Fruit fly (Drosophila melanogaster) whole organism, embryonic: Measurements from ENCODE around the gene Acat2.

Experiments used
- Atf-2 ChIP-seq: fragments of 200-800 bp; sonication (Bioruptor generic); optimal IDR thresholded peaks from 2 replicates; lab custom pipeline; 2016; ENCODE audit warnings: missing biosample characterization, missing genetic modification characterization
- B-H1 ChIP-seq: fragments of 200-800 bp; sonication (Bioruptor generic); IDR thresholded peaks from 3 replicates; pipeline ENCODE4 v1.3.6; 2022; ENCODE audit warnings: missing biosample characterization, missing genetic modification characterization
- CG10209 ChIP-seq: fragments of 200-800 bp; sonication (Bioruptor generic); optimal IDR thresholded peaks from 3 replicates; lab custom pipeline; 2017; ENCODE audit warnings: missing biosample characterization, mild to moderate bottlenecking, missing genetic modification characterization, missing genetic modification reagents
- CG10366 ChIP-seq: fragments of 200-800 bp; sonication (Bioruptor generic); IDR thresholded peaks from 2 replicates; pipeline ENCODE4 v1.3.6; 2022; ENCODE audit warnings: missing biosample characterization, missing genetic modification characterization
- CG12659 ChIP-seq: fragments of 200-800 bp; sonication (Bioruptor generic); optimal IDR thresholded peaks from 3 replicates; lab custom pipeline; 2017; ENCODE audit warnings: mild to moderate bottlenecking, missing biosample characterization, missing genetic modification reagents, missing genetic modification characterization
- CG14050 ChIP-seq: fragments of 200-800 bp; sonication (Bioruptor generic); IDR thresholded peaks from 3 replicates; pipeline ENCODE4 v1.3.6; 2022; ENCODE audit warnings: missing biosample characterization, missing genetic modification characterization
- CG14710 ChIP-seq: fragments of 200-800 bp; sonication (Bioruptor generic); optimal IDR thresholded peaks from 3 replicates; lab custom pipeline; 2019; ENCODE audit warnings: missing biosample characterization, mild to moderate bottlenecking, missing genetic modification characterization, moderate library complexity
- CG14860 ChIP-seq: fragments of 200-800 bp; sonication (Bioruptor generic); IDR thresholded peaks from 3 replicates; pipeline ENCODE4 v1.3.6; 2022; ENCODE audit warnings: missing biosample characterization, missing genetic modification characterization; ENCODE audit not compliant: partially characterized antibody
- CG15514 ChIP-seq: fragments of 200-800 bp; sonication (Bioruptor generic); optimal IDR thresholded peaks from 3 replicates; lab custom pipeline; 2017; ENCODE audit warnings: missing biosample characterization, missing genetic modification characterization, mild to moderate bottlenecking, moderate library complexity, missing genetic modification reagents
- CG17829 ChIP-seq: fragments of 200-800 bp; optimal IDR thresholded peaks from 2 replicates; lab custom pipeline; 2019; ENCODE audit warnings: missing biosample characterization, mild to moderate bottlenecking, missing genetic modification characterization, moderate library complexity
- CG17912 ChIP-seq: fragments of 200-800 bp; sonication (Bioruptor generic); optimal IDR thresholded peaks from 2 replicates; lab custom pipeline; 2018; ENCODE audit warnings: missing biosample characterization, mild to moderate bottlenecking, missing genetic modification characterization
- CG3065 ChIP-seq: fragments of 200-800 bp; sonication (Bioruptor generic); optimal IDR thresholded peaks from 2 replicates; lab custom pipeline; 2016; ENCODE audit warnings: missing biosample characterization, missing genetic modification characterization
- CG3163 ChIP-seq: fragments of 200-800 bp; sonication (Bioruptor generic); optimal IDR thresholded peaks from 3 replicates; lab custom pipeline; 2016; ENCODE audit warnings: missing biosample characterization, missing genetic modification characterization
- CG34376 ChIP-seq: fragments of 200-800 bp; sonication (Bioruptor generic); optimal IDR thresholded peaks from 2 replicates; lab custom pipeline; 2018; ENCODE audit warnings: missing biosample characterization, mild to moderate bottlenecking, missing genetic modification characterization
- CG3995 ChIP-seq: fragments of 200-800 bp; sonication (Bioruptor generic); optimal IDR thresholded peaks from 3 replicates; lab custom pipeline; 2016; ENCODE audit warnings: missing biosample characterization, missing genetic modification characterization
- CG42726 ChIP-seq: fragments of 200-800 bp; sonication (Bioruptor generic); IDR thresholded peaks from 2 replicates; pipeline ENCODE4 v1.3.6; 2022; ENCODE audit warnings: missing biosample characterization, missing genetic modification characterization; ENCODE audit not compliant: partially characterized antibody
- CG4707 ChIP-seq: fragments of 200-800 bp; sonication (Bioruptor generic); optimal IDR thresholded peaks from 2 replicates; lab custom pipeline; 2018; ENCODE audit warnings: missing biosample characterization, mild to moderate bottlenecking, missing genetic modification characterization, moderate library complexity
- CG5245 ChIP-seq: fragments of 200-800 bp; sonication (Bioruptor generic); optimal IDR thresholded peaks from 3 replicates; lab custom pipeline; 2016; ENCODE audit warnings: missing biosample characterization, missing genetic modification characterization
- CG7357 ChIP-seq: fragments of 200-800 bp; sonication (Bioruptor generic); IDR thresholded peaks from 3 replicates; pipeline ENCODE4 v1.3.6; 2022; ENCODE audit warnings: missing biosample characterization, missing genetic modification characterization
- CG8290 ChIP-seq, 3 experiments: fragments of 200-800 bp; sonication (Bioruptor generic); optimal IDR thresholded peaks; 2 replicates each; lab custom pipeline; 2016 to 2019; ENCODE audit warnings: missing biosample characterization in 3 of 3, missing genetic modification characterization in 3 of 3, mild to moderate bottlenecking in 2 of 3, moderate library complexity in 1 of 3
- Doc3 ChIP-seq: fragments of 200-800 bp; sonication (Bioruptor generic); IDR thresholded peaks from 3 replicates; pipeline ENCODE4 v1.3.6; 2022; ENCODE audit warnings: missing biosample characterization, missing genetic modification characterization; ENCODE audit not compliant: partially characterized antibody
- Dref ChIP-seq: fragments of 200-800 bp; sonication (Bioruptor generic); IDR thresholded peaks from 2 replicates; pipeline ENCODE4 v1.3.6; 2022; ENCODE audit warnings: missing biosample characterization, missing genetic modification characterization
- HLH3B ChIP-seq: fragments of 200-800 bp; sonication (Bioruptor generic); IDR thresholded peaks from 2 replicates; pipeline ENCODE4 v1.3.6; 2022; ENCODE audit warnings: missing biosample characterization, missing genetic modification characterization
- Hand ChIP-seq: fragments of 200-800 bp; sonication (Bioruptor generic); optimal IDR thresholded peaks from 2 replicates; lab custom pipeline; 2017; ENCODE audit warnings: mild to moderate bottlenecking, missing biosample characterization, missing genetic modification reagents, missing genetic modification characterization
- Lhr ChIP-seq: fragments of 200-800 bp; sonication (Bioruptor generic); optimal IDR thresholded peaks from 3 replicates; lab custom pipeline; 2017; ENCODE audit warnings: mild to moderate bottlenecking, missing biosample characterization, missing genetic modification reagents, missing genetic modification characterization
- Max ChIP-seq: fragments of 200-800 bp; sonication (Bioruptor generic); optimal IDR thresholded peaks from 2 replicates; lab custom pipeline; 2016; ENCODE audit warnings: missing biosample characterization, mild to moderate bottlenecking, missing genetic modification characterization
- Pdp1 ChIP-seq, 2 experiments: fragments of 200-800 bp; sonication (Bioruptor generic); optimal IDR thresholded peaks; 3 replicates each; lab custom pipeline; 2016; ENCODE audit warnings: missing biosample characterization in 2 of 2, missing genetic modification characterization in 2 of 2, mild to moderate bottlenecking in 1 of 2, moderate library complexity in 1 of 2
- Ptx1 ChIP-seq: fragments of 200-800 bp; sonication (Bioruptor generic); IDR thresholded peaks from 2 replicates; pipeline ENCODE4 v1.3.6; 2022; ENCODE audit warnings: missing biosample characterization, missing genetic modification characterization
- Tbp ChIP-seq: fragments of >200 bp; optimal IDR thresholded peaks from 2 replicates; lab custom pipeline; 2018; ENCODE audit warnings: missing biosample characterization, missing genetic modification characterization
- Xbp1 ChIP-seq: fragments of 200-800 bp; sonication (Bioruptor generic); optimal IDR thresholded peaks from 3 replicates; lab custom pipeline; 2016; ENCODE audit warnings: missing biosample characterization, mild to moderate bottlenecking, missing genetic modification characterization
- YL-1 ChIP-seq: fragments of 200-800 bp; sonication (Bioruptor generic); optimal IDR thresholded peaks from 3 replicates; lab custom pipeline; 2017; ENCODE audit warnings: missing biosample characterization, mild to moderate bottlenecking, missing genetic modification characterization
- amos ChIP-seq: fragments of 200-800 bp; sonication (Bioruptor generic); IDR thresholded peaks from 2 replicates; pipeline ENCODE4 v1.3.6; 2022; ENCODE audit warnings: missing biosample characterization, missing genetic modification characterization; ENCODE audit not compliant: partially characterized antibody
- ato ChIP-seq: fragments of 200-800 bp; sonication (Bioruptor generic); IDR thresholded peaks from 2 replicates; pipeline ENCODE4 v1.3.6; 2022; ENCODE audit warnings: missing biosample characterization, missing genetic modification characterization; ENCODE audit not compliant: partially characterized antibody
- bab2 ChIP-seq: fragments of 200-800 bp; sonication (Bioruptor generic); optimal IDR thresholded peaks from 2 replicates; lab custom pipeline; 2016; ENCODE audit warnings: missing biosample characterization, missing genetic modification characterization
- ci ChIP-seq: fragments of 200-800 bp; sonication (Bioruptor generic); IDR thresholded peaks from 3 replicates; pipeline ENCODE4 v1.3.6; 2022; ENCODE audit warnings: missing biosample characterization, missing genetic modification characterization
- fu2 ChIP-seq: fragments of 200-800 bp; sonication (Bioruptor generic); optimal IDR thresholded peaks from 2 replicates; lab custom pipeline; 2016; ENCODE audit warnings: missing biosample characterization, missing genetic modification characterization
- hbn ChIP-seq: fragments of 200-800 bp; sonication (Bioruptor generic); IDR thresholded peaks from 2 replicates; pipeline ENCODE4 v1.3.6; 2022; ENCODE audit warnings: missing biosample characterization, missing genetic modification characterization; ENCODE audit not compliant: partially characterized antibody
- mld ChIP-seq: fragments of 200-800 bp; sonication (Bioruptor generic); IDR thresholded peaks from 3 replicates; pipeline ENCODE4 v1.3.6; 2022; ENCODE audit warnings: missing biosample characterization, missing genetic modification characterization; ENCODE audit not compliant: partially characterized antibody
- nerfin-1 ChIP-seq: fragments of 200-800 bp; sonication (Bioruptor generic); optimal IDR thresholded peaks from 3 replicates; lab custom pipeline; 2019; ENCODE audit warnings: missing biosample characterization, mild to moderate bottlenecking, missing genetic modification characterization, moderate library complexity
- nmo ChIP-seq: fragments of 200-800 bp; sonication (Bioruptor generic); optimal IDR thresholded peaks from 2 replicates; lab custom pipeline; 2018; ENCODE audit warnings: missing biosample characterization, mild to moderate bottlenecking, missing genetic modification characterization, moderate library complexity
- pita ChIP-seq: fragments of 200-800 bp; sonication (Bioruptor generic); optimal IDR thresholded peaks from 2 replicates; lab custom pipeline; 2017; ENCODE audit warnings: missing biosample characterization, mild to moderate bottlenecking, missing genetic modification characterization
- row ChIP-seq: fragments of 200-800 bp; sonication (Bioruptor generic); IDR thresholded peaks from 3 replicates; pipeline ENCODE4 v1.3.6; 2022; ENCODE audit warnings: missing biosample characterization, missing genetic modification characterization
- sisA ChIP-seq: fragments of 200-800 bp; sonication (Bioruptor generic); IDR thresholded peaks from 2 replicates; pipeline ENCODE4 v1.3.6; 2022; ENCODE audit warnings: missing biosample characterization, missing genetic modification characterization
- slbo ChIP-seq: fragments of 200-800 bp; sonication (Bioruptor generic); IDR thresholded peaks from 2 replicates; pipeline ENCODE4 v1.3.6; 2022; ENCODE audit warnings: missing biosample characterization, missing genetic modification characterization
- slou ChIP-seq: fragments of 200-800 bp; sonication (Bioruptor generic); optimal IDR thresholded peaks from 3 replicates; lab custom pipeline; 2016; ENCODE audit warnings: missing biosample characterization, missing genetic modification characterization
- unc-4 ChIP-seq: fragments of 200-800 bp; sonication (Bioruptor generic); IDR thresholded peaks from 2 replicates; pipeline ENCODE4 v1.3.6; 2022; ENCODE audit warnings: missing biosample characterization, missing genetic modification characterization; ENCODE audit not compliant: partially characterized antibody
- vfl ChIP-seq: fragments of 200-800 bp; sonication (Bioruptor generic); optimal IDR thresholded peaks from 2 replicates; lab custom pipeline; 2016; ENCODE audit warnings: missing biosample characterization, missing genetic modification characterization
- vvl ChIP-seq: fragments of 200-800 bp; sonication (Bioruptor generic); IDR thresholded peaks from 2 replicates; pipeline ENCODE4 v1.3.6; 2022; ENCODE audit warnings: missing biosample characterization, missing genetic modification characterization
- zfh1 ChIP-seq: fragments of 200-800 bp; sonication (Bioruptor generic); IDR thresholded peaks from 3 replicates; pipeline ENCODE4 v1.3.6; 2022; ENCODE audit warnings: missing biosample characterization, missing genetic modification characterization

Acat2 gene

dm6 chr3L:1295693-1296092 is 7.1 kb upstream of the Acat2 start, which contains the start of gene Rabex-5 (continued):
- TF ChIP-seq CG42726 (GFP tag; lab: Robert Waterston, UW) = peak; percentile 87
- TF ChIP-seq Doc3 (GFP tag; lab: Robert Waterston, UW) = peak; percentile 67
- TF ChIP-seq mld (GFP tag; lab: Robert Waterston, UW) = peak; percentile 66; the same call in 2 of the 3 replicates
- TF ChIP-seq CG14860 (GFP tag; lab: Robert Waterston, UW) = peak; percentile 53; the same call in 2 of the 3 replicates
- no peak for TF ChIP-seq CG4707 (GFP tag; lab: Kevin White, UChicago)
- peak; percentile 55; the same call in 1 of the 3 replicates for TF ChIP-seq zfh1 (GFP tag; lab: Robert Waterston, UW)
- TF ChIP-seq row (GFP tag; lab: Robert Waterston, UW) = peak; percentile 88
- TF ChIP-seq slbo (GFP tag; lab: Robert Waterston, UW) = peak; percentile 71; the same call in 1 of the 2 replicates
- peak; percentile 65; the same call in 1 of the 2 replicates for TF ChIP-seq vvl (GFP tag; lab: Robert Waterston, UW)
- no peak for TF ChIP-seq Tbp (GFP tag; lab: Kevin White, UChicago)
- TF ChIP-seq CG10366 (GFP tag; lab: Robert Waterston, UW) = peak; percentile 22; the same call in 1 of the 2 replicates
- TF ChIP-seq CG17829 (tag; lab: Kevin White, UChicago) = peak; percentile 48
- no peak for TF ChIP-seq CG3163
- TF ChIP-seq CG14710 (tag; lab: Kevin White, UChicago) = peak; percentile 49
- TF ChIP-seq Max (GFP tag; lab: Kevin White, UChicago) = peak; percentile 49
- 0 out of 2 replicates have a peak, but pooled peaks have one; percentile 22 for TF ChIP-seq HLH3B (GFP tag; lab: Robert Waterston, UW)
- TF ChIP-seq nerfin-1 (tag; lab: Kevin White, UChicago) = peak; percentile 52
- TF ChIP-seq Hand (GFP tag; lab: Kevin White, UChicago) = no peak
- TF ChIP-seq YL-1 (GFP tag; lab: Kevin White, UChicago) = peak; percentile 62
- TF ChIP-seq vfl (GFP tag; lab: Kevin White, UChicago) = peak; percentile 7
- peak; percentile 21; the same call in 1 of the 2 replicates for TF ChIP-seq Ptx1 (GFP tag; lab: Robert Waterston, UW)
- TF ChIP-seq Xbp1 = peak; percentile 62
- TF ChIP-seq CG3995 (GFP tag; lab: Kevin White, UChicago) = peak; percentile 61
- TF ChIP-seq CG8290 (GFP tag; optimal IDR thresholded peaks at IDR 0.05; lab: Kevin White, UChicago) = no peak
- TF ChIP-seq CG8290 (tag; optimal IDR thresholded peaks at IDR 0.05; lab: Kevin White, UChicago) = peak in 1 of 2 experiments; percentile 49
- peak; percentile 78 for TF ChIP-seq hbn (GFP tag; lab: Robert Waterston, UW)
- TF ChIP-seq CG15514 = peak; percentile 100
- TF ChIP-seq sisA (GFP tag; lab: Robert Waterston, UW) = 0 out of 2 replicates have a peak, but pooled peaks have one; percentile 13
- no peak for TF ChIP-seq CG7357
- peak; percentile 51; the same call in 1 of the 3 replicates for TF ChIP-seq ci (GFP tag; lab: Robert Waterston, UW)
- peak; percentile 58 for TF ChIP-seq nmo
- TF ChIP-seq ato (GFP tag; lab: Robert Waterston, UW) = peak; percentile 68
- TF ChIP-seq amos (GFP tag; lab: Robert Waterston, UW) = peak; percentile 92
- TF ChIP-seq CG10209 (GFP tag; lab: Kevin White, UChicago) = peak; percentile 2
- peak; percentile 34 for TF ChIP-seq CG34376 (GFP tag; lab: Kevin White, UChicago)
- peak; percentile 51 for TF ChIP-seq Dref (GFP tag; lab: Robert Waterston, UW)
- no peak for TF ChIP-seq pita (GFP tag; lab: Kevin White, UChicago)
- TF ChIP-seq CG3065 (GFP tag; lab: Kevin White, UChicago) = peak; percentile 11
- TF ChIP-seq CG17912 (GFP tag; lab: Kevin White, UChicago) = peak; percentile 39
- peak in 1 of 2 experiments; percentile 24 for TF ChIP-seq Pdp1 (GFP tag; optimal IDR thresholded peaks at IDR 0.05; lab: Kevin White, UChicago)
- TF ChIP-seq bab2 (GFP tag; lab: Kevin White, UChicago) = no peak
- TF ChIP-seq CG5245 (GFP tag; lab: Kevin White, UChicago) = no peak
- TF ChIP-seq CG12659 = peak; percentile 65
- TF ChIP-seq fu2 (GFP tag; lab: Kevin White, UChicago) = peak; percentile 27
- peak; percentile 13 for TF ChIP-seq slou
- no peak for TF ChIP-seq CG14050 (GFP tag; lab: Robert Waterston, UW)
- peak; percentile 94 for TF ChIP-seq Lhr (GFP tag; lab: Kevin White, UChicago)
- no peak for TF ChIP-seq B-H1
- peak; percentile 85 for TF ChIP-seq unc-4 (GFP tag; lab: Robert Waterston, UW)
- TF ChIP-seq Atf-2 (GFP tag; lab: Kevin White, UChicago) = no peak
